Worm (Caenorhabditis elegans) whole organism, L2 larva: ENCODE data around the gene K10G9.2.

Experiments
- ceh-82 ChIP-seq: fragments of 150-350 bp; optimal IDR thresholded peaks from 2 replicates; lab custom pipeline; 2014; ENCODE audit warnings: missing biosample characterization, missing genetic modification characterization
- lin-11 ChIP-seq: fragments of 150-350 bp; sonication (generic microtip); optimal IDR thresholded peaks from 2 replicates; lab custom pipeline; 2014; ENCODE audit warnings: missing biosample characterization, missing genetic modification characterization, inconsistent platforms, mixed read lengths
- nhr-10 ChIP-seq: sonication (generic microtip); optimal IDR thresholded peaks from 2 replicates; lab custom pipeline; 2017; ENCODE audit warnings: missing biosample characterization, missing genetic modification characterization
- nhr-11 ChIP-seq: fragments of 150-350 bp; optimal IDR thresholded peaks from 2 replicates; lab custom pipeline; 2014; ENCODE audit warnings: missing biosample characterization, missing genetic modification characterization
- nhr-12 ChIP-seq: fragments of 150-350 bp; optimal IDR thresholded peaks from 2 replicates; lab custom pipeline; 2014; ENCODE audit warnings: missing biosample characterization, missing genetic modification characterization
- snpc-4 ChIP-seq: fragments of 150-350 bp; optimal IDR thresholded peaks from 2 replicates; lab custom pipeline; 2014; ENCODE audit warnings: missing biosample characterization, missing genetic modification characterization
- unc-62 ChIP-seq: fragments of 150-350 bp; optimal IDR thresholded peaks from 2 replicates; lab custom pipeline; 2014; ENCODE audit warnings: missing biosample characterization, missing genetic modification reagents, missing genetic modification characterization
- ztf-4 ChIP-seq: fragments of 150-350 bp; optimal IDR thresholded peaks from 2 replicates; lab custom pipeline; 2014; ENCODE audit warnings: missing biosample characterization, missing genetic modification characterization

ce11 chrIII:10294837-10295236 is 9.1 kb downstream of the K10G9.2 start, which contains the start of gene vglu-2:
- no peak for TF ChIP-seq snpc-4 (tag; lab: Kevin White, UChicago)
- no peak for TF ChIP-seq nhr-12 (tag; lab: Kevin White, UChicago)
- TF ChIP-seq nhr-11 (tag; lab: Kevin White, UChicago): no peak
- TF ChIP-seq nhr-10 (tag; lab: Kevin White, UChicago): no peak
- TF ChIP-seq ztf-4 (tag; lab: Kevin White, UChicago): no peak
- no peak for TF ChIP-seq lin-11 (tag; lab: Kevin White, UChicago)
- no peak for TF ChIP-seq ceh-82 (tag; lab: Kevin White, UChicago)
- TF ChIP-seq unc-62 (GFP tag; lab: Kevin White, UChicago): no peak
